Fruit fly (Drosophila melanogaster): Measurements from ENCODE around the gene SNF4Agamma.

DNA sequence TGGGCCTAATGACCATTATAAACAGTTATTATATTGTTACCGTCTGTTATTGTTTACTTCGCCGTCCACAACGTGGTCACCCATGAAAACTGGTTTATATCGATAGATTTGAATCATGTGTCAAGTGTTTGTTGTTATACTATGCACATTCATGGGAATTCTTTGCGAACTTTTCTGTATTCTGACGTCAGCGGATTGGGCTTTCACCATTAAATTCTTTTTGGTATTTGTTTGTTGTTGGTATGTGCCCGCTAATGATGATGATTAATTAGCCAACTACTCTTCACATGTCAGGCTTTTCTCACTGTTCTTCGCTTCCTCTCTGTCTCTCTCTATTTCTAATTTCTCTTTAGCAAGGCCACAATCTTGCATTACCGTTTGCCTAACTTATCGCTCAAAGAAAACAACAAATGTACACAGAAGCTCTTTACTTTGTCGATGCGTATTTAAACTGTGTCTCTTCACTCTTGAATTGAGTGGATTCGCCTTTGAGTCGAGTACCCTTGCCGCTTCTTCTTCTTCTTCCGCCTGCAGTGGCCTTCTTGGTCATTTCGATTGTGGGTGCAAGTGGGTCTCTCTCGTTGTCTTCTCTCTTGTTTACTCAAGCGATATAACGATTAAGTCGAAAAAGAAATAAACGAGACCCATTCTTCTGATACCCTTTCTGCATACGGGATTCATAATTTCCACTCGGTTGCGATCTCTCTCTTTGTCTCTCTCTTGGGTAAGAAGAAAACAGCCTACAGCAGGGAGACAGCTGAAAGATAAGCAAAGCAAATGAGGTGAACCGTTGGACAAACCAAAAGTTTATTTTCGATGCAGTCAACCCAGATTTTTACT, 63.3 kb downstream of the SNF4Agamma start:
- TF ChIP-seq HLH106 (tag; optimal IDR thresholded peaks at IDR 0.05) (no peak), Myc (optimal IDR thresholded peaks at IDR 0.05) (no peak), OdsH (GFP tag; optimal IDR thresholded peaks at IDR 0.05) (no peak), Hnf4 (GFP tag; optimal IDR thresholded peaks at IDR 0.05) (no peak), GATAd (GFP tag; optimal IDR thresholded peaks at IDR 0.05) (no peak), pan (optimal IDR thresholded peaks at IDR 0.05) (no peak), Hr78 (GFP tag; optimal IDR thresholded peaks at IDR 0.05) (no peak), dmrt93B (GFP tag; optimal IDR thresholded peaks at IDR 0.05) (no peak), psq (GFP tag; optimal IDR thresholded peaks at IDR 0.05) (no peak), h (GFP tag; optimal IDR thresholded peaks at IDR 0.05) (no peak), rgr (GFP tag; optimal IDR thresholded peaks at IDR 0.05) (no peak)
